Worm (Caenorhabditis elegans) whole organism, L1 larva: ENCODE data around the gene Y48A6B.9.
A peak's percentile ranks its signal among the peaks of the same experiment; 100 is the strongest.

Source experiments
- C04F5.9 ChIP-seq: sonication (generic microtip); optimal IDR thresholded peaks from 2 replicates; lab custom pipeline; 2016; ENCODE audit warnings: missing genetic modification characterization, missing compliant biosample characterization
- C16A3.4 ChIP-seq: fragments of 150-350 bp; optimal IDR thresholded peaks from 2 replicates; lab custom pipeline; 2014; ENCODE audit warnings: missing biosample characterization, missing genetic modification characterization
- blmp-1 ChIP-seq: fragments of 150-350 bp; optimal IDR thresholded peaks from 2 replicates; lab custom pipeline; 2014; ENCODE audit warnings: missing biosample characterization, missing genetic modification characterization
- ceh-82 ChIP-seq, 3 experiments: fragments of 150-350 bp in 1 of 3; sonication (generic microtip) in 2 of 3; optimal IDR thresholded peaks; 2 replicates each; lab custom pipeline; 2014 to 2017; ENCODE audit warnings: missing biosample characterization in 3 of 3, missing genetic modification characterization in 3 of 3
- ceh-88 ChIP-seq: fragments of 200-800 bp; sonication (Bioruptor generic); IDR thresholded peaks from 2 replicates; pipeline ENCODE4 v1.3.6; 2022; ENCODE audit warnings: missing genetic modification characterization, missing compliant biosample characterization
- efl-1 ChIP-seq, 4 experiments: fragments of 150-350 bp; optimal IDR thresholded peaks in 3 of 4; peaks in 1 of 4; 1 replicate in 1 of 4; 2 replicates in 3 of 4; lab custom pipeline; 2014; ENCODE audit warnings: missing biosample characterization in 2 of 4, missing genetic modification characterization in 2 of 4, missing genetic modification reagents in 2 of 4
- egl-13 ChIP-seq: sonication (generic microtip); optimal IDR thresholded peaks from 2 replicates; lab custom pipeline; 2016; ENCODE audit warnings: missing genotype, missing genetic modification reagents, missing genetic modification characterization, missing compliant biosample characterization
- elt-3 ChIP-seq, 6 experiments: fragments of 150-350 bp in 1 of 6; sonication (generic microtip); optimal IDR thresholded peaks; 2 replicates each; lab custom pipeline; 2017 to 2018; ENCODE audit warnings: missing biosample characterization in 6 of 6, missing genetic modification characterization in 6 of 6, inconsistent platforms in 1 of 6
- ets-5 ChIP-seq: fragments of 200-800 bp; sonication (Bioruptor generic); IDR thresholded peaks from 2 replicates; pipeline ENCODE4 v1.3.6; 2022; ENCODE audit warnings: missing genetic modification characterization, missing compliant biosample characterization
- fkh-4 ChIP-seq: sonication (generic microtip); optimal IDR thresholded peaks from 2 replicates; lab custom pipeline; 2016; ENCODE audit warnings: missing compliant biosample characterization, missing genetic modification characterization, borderline replicate concordance
- hlh-17 ChIP-seq: fragments of 200-800 bp; sonication (Bioruptor generic); optimal IDR thresholded peaks from 2 replicates; lab custom pipeline; 2018; ENCODE audit warnings: missing genetic modification characterization, mild to moderate bottlenecking, missing compliant biosample characterization, moderate library complexity, borderline replicate concordance
- lin-13 ChIP-seq: fragments of 150-350 bp; optimal IDR thresholded peaks from 2 replicates; lab custom pipeline; 2014; ENCODE audit warnings: missing biosample characterization, missing genetic modification reagents, missing genetic modification characterization
- lin-14 ChIP-seq: fragments of 200-800 bp; sonication (Bioruptor generic); optimal IDR thresholded peaks from 2 replicates; lab custom pipeline; 2018; ENCODE audit warnings: mild to moderate bottlenecking, missing genetic modification characterization, moderate library complexity, missing compliant biosample characterization
- lin-15B ChIP-seq: fragments of 150-350 bp; sonication (generic microtip); optimal IDR thresholded peaks from 3 replicates; lab custom pipeline; 2014; ENCODE audit warnings: missing biosample characterization, missing genetic modification characterization
- lin-35 ChIP-seq, 2 experiments: fragments of 150-350 bp; optimal IDR thresholded peaks; 2 replicates each; lab custom pipeline; 2014; ENCODE audit warnings: missing biosample characterization in 2 of 2, missing genetic modification characterization in 2 of 2, missing genetic modification reagents in 2 of 2
- lir-3 ChIP-seq: sonication (generic microtip); optimal IDR thresholded peaks from 2 replicates; lab custom pipeline; 2016; ENCODE audit warnings: mild to moderate bottlenecking, missing genetic modification characterization, moderate library complexity, missing compliant biosample characterization; ENCODE audit not compliant: poor library complexity
- lsy-2 ChIP-seq, 2 experiments: fragments of 150-350 bp; optimal IDR thresholded peaks; 2 replicates each; lab custom pipeline; 2014; ENCODE audit warnings: missing biosample characterization in 2 of 2, missing genetic modification characterization in 2 of 2
- mab-9 ChIP-seq: fragments of 200-800 bp; sonication (Bioruptor generic); IDR thresholded peaks from 2 replicates; pipeline ENCODE4 v1.3.6; 2022; ENCODE audit warnings: missing genetic modification reagents, missing genetic modification characterization, missing compliant biosample characterization
- mdl-1 ChIP-seq, 2 experiments: fragments of 150-350 bp; optimal IDR thresholded peaks; 2 replicates each; lab custom pipeline; 2014 to 2017; ENCODE audit warnings: missing biosample characterization in 2 of 2, missing genetic modification characterization in 2 of 2, inconsistent platforms in 1 of 2
- nhr-20 ChIP-seq: sonication (generic microtip); optimal IDR thresholded peaks from 2 replicates; lab custom pipeline; 2016; ENCODE audit warnings: mild to moderate bottlenecking, missing genetic modification characterization, missing compliant biosample characterization
- nhr-237 ChIP-seq: fragments of 150-350 bp; optimal IDR thresholded peaks from 2 replicates; lab custom pipeline; 2014; ENCODE audit warnings: missing biosample characterization, missing genetic modification characterization
- nhr-28 ChIP-seq: fragments of 150-350 bp; optimal IDR thresholded peaks from 2 replicates; lab custom pipeline; 2014; ENCODE audit warnings: missing biosample characterization, missing genetic modification characterization
- nhr-84 ChIP-seq: sonication (generic microtip); optimal IDR thresholded peaks from 2 replicates; lab custom pipeline; 2017; ENCODE audit warnings: missing biosample characterization, missing genetic modification characterization
- pag-3 ChIP-seq: sonication (generic microtip); optimal IDR thresholded peaks from 2 replicates; lab custom pipeline; 2017; ENCODE audit warnings: missing genetic modification characterization, mild to moderate bottlenecking, missing compliant biosample characterization, antibody characterized with exemption, borderline replicate concordance; ENCODE audit not compliant: insufficient read depth
- pax-3 ChIP-seq: fragments of 200-800 bp; sonication (Bioruptor generic); optimal IDR thresholded peaks from 2 replicates; lab custom pipeline; 2018; ENCODE audit warnings: mild to moderate bottlenecking, missing genetic modification characterization, moderate library complexity, missing compliant biosample characterization
- pqm-1 ChIP-seq: sonication (generic microtip); optimal IDR thresholded peaks from 3 replicates; lab custom pipeline; 2017; ENCODE audit warnings: missing biosample characterization, missing genetic modification characterization
- sup-37 ChIP-seq: fragments of 200-800 bp; sonication (Bioruptor generic); optimal IDR thresholded peaks from 2 replicates; lab custom pipeline; 2018; ENCODE audit warnings: mild to moderate bottlenecking, missing genetic modification characterization, missing compliant biosample characterization
- tlp-1 ChIP-seq: fragments of 150-350 bp; optimal IDR thresholded peaks from 2 replicates; lab custom pipeline; 2014; ENCODE audit warnings: missing biosample characterization, missing genetic modification characterization
- unc-86 ChIP-seq: sonication (generic microtip); optimal IDR thresholded peaks from 2 replicates; lab custom pipeline; 2016; ENCODE audit warnings: missing genetic modification characterization, missing compliant biosample characterization
- vab-15 ChIP-seq: sonication (generic microtip); optimal IDR thresholded peaks from 2 replicates; lab custom pipeline; 2017; ENCODE audit warnings: missing genotype, mild to moderate bottlenecking, missing genetic modification characterization, missing compliant biosample characterization
- xbp-1 ChIP-seq: sonication (generic microtip); optimal IDR thresholded peaks from 2 replicates; lab custom pipeline; 2016; ENCODE audit warnings: missing genetic modification characterization, missing compliant biosample characterization
- zag-1 ChIP-seq: fragments of 150-350 bp; optimal IDR thresholded peaks from 2 replicates; lab custom pipeline; 2014; ENCODE audit warnings: missing biosample characterization, missing genetic modification characterization

The Y48A6B.9 gene

ce11 chrIII:11039250-11039649 is 6.3 kb downstream of the Y48A6B.9 start (continued):
- TF ChIP-seq pqm-1 (tag; lab: Kevin White, UChicago) (no peak), nhr-84 (tag; lab: Kevin White, UChicago) (no peak), lsy-2 (tag; optimal IDR thresholded peaks at IDR 0.05; lab: Kevin White, UChicago) (peak; percentile 16 to 79)

- TF ChIP-seq xbp-1: no peak
- no peak for TF ChIP-seq egl-13
- TF ChIP-seq blmp-1 (tag; lab: Kevin White, UChicago): peak; percentile 88
- TF ChIP-seq lin-14 (GFP tag; lab: Kevin White, UChicago): peak; percentile 41
- no peak for TF ChIP-seq zag-1
- peak in 1 of 2 experiments; percentile 20 for TF ChIP-seq lin-35 (GFP tag; optimal IDR thresholded peaks at IDR 0.05; lab: Kevin White, UChicago)
- no peak for TF ChIP-seq efl-1 (optimal IDR thresholded peaks at IDR 0.05; lab: Kevin White, UChicago)
- peak in 1 of 2 experiments; percentile 86 for TF ChIP-seq efl-1 (GFP tag; optimal IDR thresholded peaks at IDR 0.05 in 1 of 2; lab: Kevin White, UChicago)
- peak in 1 of 2 experiments; percentile 48 for TF ChIP-seq mdl-1 (tag; optimal IDR thresholded peaks at IDR 0.05; lab: Kevin White, UChicago)
- TF ChIP-seq fkh-4 (tag; lab: Kevin White, UChicago): no peak
These were observed 7.6 kb downstream of the Y48A6B.9 start for ce11 chrIII:11040606-11041005.

ce11 chrIII:11045196-11045595 is 12.2 kb downstream of the Y48A6B.9 start:
- TF ChIP-seq sup-37 (no peak), zag-1 (no peak), lin-15B (tag; lab: Kevin White, UChicago) (no peak), C04F5.9 (tag; lab: Kevin White, UChicago) (no peak), unc-86 (tag; lab: Kevin White, UChicago) (no peak), pag-3 (no peak), pax-3 (tag; lab: Kevin White, UChicago) (no peak)

ce11 chrIII:11046549-11046948 is 13.6 kb downstream of the Y48A6B.9 start:
- TF ChIP-seq nhr-237: no peak
- TF ChIP-seq vab-15 (tag; lab: Kevin White, UChicago): no peak
- TF ChIP-seq ceh-88 (GFP tag; lab: Robert Waterston, UW): no peak
- no peak for TF ChIP-seq lin-15B (tag; lab: Kevin White, UChicago)
- no peak for TF ChIP-seq ets-5
- no peak for TF ChIP-seq C16A3.4 (tag; lab: Kevin White, UChicago)
- peak in 1 of 6 experiments; percentile 47 for TF ChIP-seq elt-3 (tag; optimal IDR thresholded peaks at IDR 0.05; lab: Kevin White, UChicago)
- no peak for TF ChIP-seq lsy-2 (tag; optimal IDR thresholded peaks at IDR 0.05; lab: Kevin White, UChicago)
- no peak for TF ChIP-seq nhr-20 (tag; lab: Kevin White, UChicago)
- no peak for TF ChIP-seq lir-3 (tag; lab: Kevin White, UChicago)
- peak in 1 of 2 experiments; percentile 28 for TF ChIP-seq lin-35 (GFP tag; optimal IDR thresholded peaks at IDR 0.05; lab: Kevin White, UChicago)
- no peak for TF ChIP-seq hlh-17 (GFP tag; lab: Kevin White, UChicago)
- TF ChIP-seq xbp-1: no peak
- peak; percentile 80 for TF ChIP-seq blmp-1 (tag; lab: Kevin White, UChicago)
- no peak for TF ChIP-seq mab-9 (GFP tag; lab: Robert Waterston, UW)
- TF ChIP-seq nhr-28 (tag; lab: Kevin White, UChicago): no peak
- peak; percentile 31 for TF ChIP-seq lin-14 (GFP tag; lab: Kevin White, UChicago)
- no peak for TF ChIP-seq pqm-1 (tag; lab: Kevin White, UChicago)
- no peak for TF ChIP-seq lin-13 (GFP tag; lab: Kevin White, UChicago)
- TF ChIP-seq tlp-1 (tag; lab: Kevin White, UChicago): no peak
- no peak for TF ChIP-seq ceh-82 (tag; optimal IDR thresholded peaks at IDR 0.05; lab: Kevin White, UChicago)

ce11 chrIII:11050658-11051118 is 17.7 kb downstream of the Y48A6B.9 start:
- TF ChIP-seq lin-14 (GFP tag; lab: Kevin White, UChicago) (peak; percentile 63), lin-13 (GFP tag; lab: Kevin White, UChicago) (no peak), efl-1 (optimal IDR thresholded peaks at IDR 0.05; lab: Kevin White, UChicago) (no peak), efl-1 (GFP tag; optimal IDR thresholded peaks at IDR 0.05 in 1 of 2; lab: Kevin White, UChicago) (peak in 1 of 2 experiments; percentile 58)
- TF ChIP-seq, all 84 proteins: peak for 2
